Fruit fly (Drosophila melanogaster) whole organism, adult: ENCODE results near the gene twin.

ENCODE experiments used
- CG11617 ChIP-seq: fragments of 200-800 bp; sonication (Bioruptor generic); optimal IDR thresholded peaks from 2 replicates; lab custom pipeline; 2017; ENCODE audit warnings: mild to moderate bottlenecking, missing biosample characterization, missing genetic modification reagents, missing genetic modification characterization
- CG12768 ChIP-seq: fragments of 200-800 bp; sonication (Bioruptor generic); optimal IDR thresholded peaks from 2 replicates; lab custom pipeline; 2017; ENCODE audit warnings: missing biosample characterization, missing genetic modification characterization, mild to moderate bottlenecking, moderate library complexity, missing genetic modification reagents
- CG14711 ChIP-seq: fragments of 200-800 bp; sonication (Bioruptor generic); optimal IDR thresholded peaks from 2 replicates; lab custom pipeline; 2018; ENCODE audit warnings: missing biosample characterization, mild to moderate bottlenecking, missing genetic modification characterization, moderate library complexity
- CG1620 ChIP-seq: fragments of 200-800 bp; sonication (Bioruptor generic); optimal IDR thresholded peaks from 2 replicates; lab custom pipeline; 2016; ENCODE audit warnings: missing biosample characterization, missing genetic modification characterization
- CG33017 ChIP-seq: fragments of 200-800 bp; sonication (Bioruptor generic); optimal IDR thresholded peaks from 2 replicates; lab custom pipeline; 2018; ENCODE audit warnings: missing biosample characterization, mild to moderate bottlenecking, missing genetic modification characterization, moderate library complexity
- CG5204 ChIP-seq: fragments of 200-800 bp; sonication (Bioruptor generic); optimal IDR thresholded peaks from 2 replicates; lab custom pipeline; 2016; ENCODE audit warnings: missing biosample characterization, missing genetic modification characterization
- CG7045 ChIP-seq: fragments of 200-800 bp; sonication (Bioruptor generic); optimal IDR thresholded peaks from 2 replicates; lab custom pipeline; 2017; ENCODE audit warnings: missing biosample characterization, mild to moderate bottlenecking, missing genetic modification characterization
- CG7101 ChIP-seq: fragments of 200-800 bp; sonication (Bioruptor generic); optimal IDR thresholded peaks from 2 replicates; lab custom pipeline; 2018; ENCODE audit warnings: missing biosample characterization, mild to moderate bottlenecking, missing genetic modification characterization, moderate library complexity
- Clk ChIP-seq: fragments of 200-800 bp; sonication (Bioruptor generic); optimal IDR thresholded peaks from 2 replicates; lab custom pipeline; 2017; ENCODE audit warnings: missing biosample characterization, missing genetic modification characterization
- Crg-1 ChIP-seq: fragments of 200-800 bp; sonication (Bioruptor generic); optimal IDR thresholded peaks from 2 replicates; lab custom pipeline; 2016; ENCODE audit warnings: missing biosample characterization, missing genetic modification characterization
- Hr96 ChIP-seq: fragments of 200-800 bp; sonication (Bioruptor generic); optimal IDR thresholded peaks from 2 replicates; lab custom pipeline; 2016; ENCODE audit warnings: missing biosample characterization, missing genetic modification characterization
- Mnt ChIP-seq: fragments of 200-800 bp; sonication (Bioruptor generic); optimal IDR thresholded peaks from 2 replicates; lab custom pipeline; 2016; ENCODE audit warnings: missing biosample characterization, mild to moderate bottlenecking, missing genetic modification characterization
- bab1 ChIP-seq: fragments of 200-800 bp; sonication (Bioruptor generic); optimal IDR thresholded peaks from 3 replicates; lab custom pipeline; 2019; ENCODE audit warnings: missing biosample characterization, mild to moderate bottlenecking, missing genetic modification characterization, moderate library complexity
- cic ChIP-seq: fragments of 200-800 bp; sonication (Bioruptor generic); optimal IDR thresholded peaks from 2 replicates; lab custom pipeline; 2017; ENCODE audit warnings: missing biosample characterization, mild to moderate bottlenecking, missing genetic modification characterization, moderate library complexity
- cnc ChIP-seq, 2 experiments: fragments of >200 bp; optimal IDR thresholded peaks; 2 replicates each; lab custom pipeline; 2017
- kay ChIP-seq: fragments of 200-800 bp; sonication (Bioruptor generic); peaks from one replicate; lab custom pipeline; 2016; ENCODE audit warnings: missing biosample characterization, missing genetic modification characterization, borderline replicate concordance
- ovo ChIP-seq: fragments of 200-800 bp; sonication (Bioruptor generic); optimal IDR thresholded peaks from 2 replicates; lab custom pipeline; 2016; ENCODE audit warnings: missing biosample characterization, missing genetic modification characterization
- pad ChIP-seq: fragments of 200-800 bp; sonication (Bioruptor generic); optimal IDR thresholded peaks from 3 replicates; lab custom pipeline; 2017; ENCODE audit warnings: missing biosample characterization, missing genetic modification characterization, mild to moderate bottlenecking, moderate library complexity, missing genetic modification reagents
- tj ChIP-seq: fragments of 200-800 bp; sonication (Bioruptor generic); optimal IDR thresholded peaks from 3 replicates; lab custom pipeline; 2017; ENCODE audit warnings: missing biosample characterization, mild to moderate bottlenecking, missing genetic modification characterization, moderate library complexity
- toe ChIP-seq: fragments of 200-800 bp; sonication (Bioruptor generic); optimal IDR thresholded peaks from 2 replicates; lab custom pipeline; 2016; ENCODE audit warnings: missing biosample characterization, missing genetic modification characterization

twin gene

DNA sequence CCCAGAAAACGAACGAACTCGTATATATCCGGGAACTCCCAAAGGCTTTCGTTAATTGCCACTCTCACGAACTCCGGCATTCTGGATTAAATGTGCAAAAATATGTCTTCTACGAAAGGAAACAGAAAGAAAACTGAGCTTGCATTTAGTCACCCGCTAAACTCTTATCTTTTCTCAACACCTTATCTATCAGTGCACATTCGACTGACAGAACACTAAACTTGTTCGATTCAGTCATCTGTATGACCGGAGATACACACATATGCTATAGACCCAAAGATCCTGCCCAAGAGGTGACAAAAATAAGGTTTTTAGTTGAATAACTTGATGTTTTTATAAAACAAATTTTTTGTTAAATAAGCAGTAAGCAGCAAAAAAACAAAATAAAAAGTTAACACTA lies 71.7 kb downstream of the twin start, which contains the start of gene p38c:
Gene p38c (minus strand): TSS at position 101 of the 400 bp plus-strand sequence.
- TF ChIP-seq Clk = no peak
- TF ChIP-seq kay (GFP tag; lab: Kevin White, UChicago) = no peak
- no peak for TF ChIP-seq CG7045 (GFP tag; lab: Kevin White, UChicago)
- no peak for TF ChIP-seq CG5204 (GFP tag; lab: Kevin White, UChicago)
- no peak for TF ChIP-seq pad
- TF ChIP-seq CG1620 (GFP tag; lab: Kevin White, UChicago) = no peak
- TF ChIP-seq CG7101 = no peak

DNA sequence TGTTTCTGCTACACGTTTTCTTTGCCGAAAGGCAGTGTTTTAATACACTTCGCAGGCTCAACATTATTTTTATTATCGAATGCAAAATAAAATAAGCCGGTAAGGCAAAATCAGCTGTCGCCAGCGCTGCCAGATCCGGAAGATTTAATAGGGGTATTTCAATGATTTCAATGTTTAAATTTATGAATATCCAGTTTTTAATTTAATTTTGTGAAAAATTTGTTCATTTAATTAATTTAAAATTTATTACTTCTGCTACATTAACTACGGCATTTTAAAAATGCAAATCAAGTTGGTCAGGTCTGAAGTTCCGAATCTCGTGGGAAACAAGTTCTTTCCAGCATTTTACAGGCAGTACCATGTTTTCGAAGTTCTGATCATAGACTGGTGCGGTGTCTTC lies 72.9 kb downstream of the twin start, which contains the start of gene Slimp:
Gene Slimp (minus strand): TSS at position 130 of the 400 bp plus-strand sequence.
- TF ChIP-seq CG1620 (GFP tag; lab: Kevin White, UChicago) (peak; percentile 7), kay (GFP tag; lab: Kevin White, UChicago) (no peak), cnc (optimal IDR thresholded peaks at IDR 0.05; lab: Kevin White, UChicago) (no peak), Crg-1 (GFP tag; lab: Kevin White, UChicago) (peak; percentile 16), Mnt (GFP tag; lab: Kevin White, UChicago) (peak; percentile 18), CG7045 (GFP tag; lab: Kevin White, UChicago) (no peak), ovo (GFP tag; lab: Kevin White, UChicago) (no peak), cic (GFP tag; lab: Kevin White, UChicago) (no peak), CG33017 (peak; percentile 22), toe (GFP tag; lab: Kevin White, UChicago) (peak; percentile 60), CG5204 (GFP tag; lab: Kevin White, UChicago) (peak; percentile 66), CG7101 (peak; percentile 23), bab1 (GFP tag; lab: Kevin White, UChicago) (peak; percentile 31), Clk (no peak), CG12768 (GFP tag; lab: Kevin White, UChicago) (peak; percentile 3), pad (peak; percentile 3), CG11617 (GFP tag; lab: Kevin White, UChicago) (peak; percentile 61), tj (no peak), Hr96 (GFP tag; lab: Kevin White, UChicago) (no peak), CG14711 (tag; lab: Kevin White, UChicago) (peak; percentile 18)
